Worm (Caenorhabditis elegans) whole organism, L2 larva: Measurements from ENCODE around the gene B0496.1.

ENCODE experiments used
- ZK546.5 ChIP-seq: sonication (generic microtip); optimal IDR thresholded peaks from 2 replicates; lab custom pipeline; 2017; ENCODE audit warnings: missing biosample characterization, missing genetic modification characterization
- aly-2 ChIP-seq: fragments of 150-350 bp; optimal IDR thresholded peaks from 2 replicates; lab custom pipeline; 2014; ENCODE audit warnings: missing biosample characterization, missing genetic modification characterization
- lsy-2 ChIP-seq, 2 experiments: fragments of 150-350 bp in 1 of 2; sonication (generic microtip) in 1 of 2; optimal IDR thresholded peaks; 2 replicates each; lab custom pipeline; 2014 to 2017; ENCODE audit warnings: missing biosample characterization in 2 of 2, missing genetic modification characterization in 2 of 2
- nhr-11 ChIP-seq: fragments of 150-350 bp; optimal IDR thresholded peaks from 2 replicates; lab custom pipeline; 2014; ENCODE audit warnings: missing biosample characterization, missing genetic modification characterization
- nhr-12 ChIP-seq: fragments of 150-350 bp; optimal IDR thresholded peaks from 2 replicates; lab custom pipeline; 2014; ENCODE audit warnings: missing biosample characterization, missing genetic modification characterization
- nhr-6 ChIP-seq: fragments of 150-350 bp; optimal IDR thresholded peaks from 2 replicates; lab custom pipeline; 2014; ENCODE audit warnings: missing biosample characterization, missing genetic modification characterization
- skn-1 ChIP-seq: sonication (generic microtip); optimal IDR thresholded peaks from 2 replicates; lab custom pipeline; 2017; ENCODE audit warnings: missing biosample characterization, missing genetic modification characterization
- snpc-4 ChIP-seq: fragments of 150-350 bp; optimal IDR thresholded peaks from 2 replicates; lab custom pipeline; 2014; ENCODE audit warnings: missing biosample characterization, missing genetic modification characterization
- unc-39 ChIP-seq: fragments of 150-350 bp; optimal IDR thresholded peaks from 2 replicates; lab custom pipeline; 2014; ENCODE audit warnings: missing biosample characterization, missing genetic modification characterization
- unc-62 ChIP-seq: fragments of 150-350 bp; optimal IDR thresholded peaks from 2 replicates; lab custom pipeline; 2014; ENCODE audit warnings: missing biosample characterization, missing genetic modification reagents, missing genetic modification characterization
- zag-1 ChIP-seq: fragments of 150-350 bp; optimal IDR thresholded peaks from 2 replicates; lab custom pipeline; 2014; ENCODE audit warnings: missing biosample characterization, missing genetic modification characterization
- ztf-4 ChIP-seq: fragments of 150-350 bp; optimal IDR thresholded peaks from 2 replicates; lab custom pipeline; 2014; ENCODE audit warnings: missing biosample characterization, missing genetic modification characterization

DNA sequence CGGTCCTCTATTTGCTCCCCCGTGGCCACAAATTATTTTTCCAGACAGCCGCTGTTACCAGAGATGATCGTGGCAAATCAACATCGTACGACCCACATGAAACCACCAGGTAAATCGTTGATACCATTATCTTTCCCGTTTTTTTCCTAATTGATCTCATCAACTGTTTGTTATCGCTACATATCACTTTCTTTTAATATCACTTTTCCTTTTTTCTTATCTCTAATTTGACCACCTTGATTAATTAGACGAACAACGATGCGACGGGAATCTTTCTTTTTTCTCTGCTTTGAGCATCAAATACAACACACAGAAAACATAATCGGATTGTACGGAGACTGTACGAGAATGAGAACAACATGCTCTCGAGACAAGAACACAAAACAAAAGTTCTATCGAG, 5.9 kb upstream of the B0496.1 start:
- TF ChIP-seq nhr-12 (tag; lab: Kevin White, UChicago) (no peak), ztf-4 (no peak), unc-62 (GFP tag; lab: Kevin White, UChicago) (no peak), unc-39 (tag; lab: Kevin White, UChicago) (no peak), nhr-11 (tag; lab: Kevin White, UChicago) (no peak), snpc-4 (tag; lab: Kevin White, UChicago) (no peak), zag-1 (tag; lab: Kevin White, UChicago) (no peak), skn-1 (tag; lab: Kevin White, UChicago) (no peak), nhr-6 (tag; lab: Kevin White, UChicago) (no peak), aly-2 (tag; lab: Kevin White, UChicago) (no peak), lsy-2 (tag; optimal IDR thresholded peaks at IDR 0.05; lab: Kevin White, UChicago) (no peak), ZK546.5 (tag; lab: Kevin White, UChicago) (no peak)
